Worm (Caenorhabditis elegans) whole organism, L2 larva: ENCODE measurements around the gene F55B11.7.

Experiments used
- ZK546.5 ChIP-seq: sonication (generic microtip); optimal IDR thresholded peaks from 2 replicates; lab custom pipeline; 2017; ENCODE audit warnings: missing biosample characterization, missing genetic modification characterization
- ama-1 ChIP-seq: fragments of 150-350 bp; optimal IDR thresholded peaks from 2 replicates; lab custom pipeline; 2018; ENCODE audit warnings: inconsistent platforms
- ceh-16 ChIP-seq: fragments of 150-350 bp; optimal IDR thresholded peaks from 2 replicates; lab custom pipeline; 2014; ENCODE audit warnings: missing biosample characterization, missing genetic modification characterization
- ceh-82 ChIP-seq: fragments of 150-350 bp; optimal IDR thresholded peaks from 2 replicates; lab custom pipeline; 2014; ENCODE audit warnings: missing biosample characterization, missing genetic modification characterization
- dmd-4 ChIP-seq: sonication (generic microtip); optimal IDR thresholded peaks from 2 replicates; lab custom pipeline; 2017; ENCODE audit warnings: missing biosample characterization, missing genetic modification characterization
- egl-27 ChIP-seq: sonication (generic microtip); optimal IDR thresholded peaks from 3 replicates; lab custom pipeline; 2017; ENCODE audit warnings: missing biosample characterization, missing genetic modification reagents, missing genetic modification characterization
- lsy-2 ChIP-seq, 2 experiments: fragments of 150-350 bp in 1 of 2; sonication (generic microtip) in 1 of 2; optimal IDR thresholded peaks; 2 replicates each; lab custom pipeline; 2014 to 2017; ENCODE audit warnings: missing biosample characterization in 2 of 2, missing genetic modification characterization in 2 of 2
- nhr-77 ChIP-seq: fragments of 150-350 bp; optimal IDR thresholded peaks from 2 replicates; lab custom pipeline; 2014; ENCODE audit warnings: missing biosample characterization, missing genetic modification characterization
- snpc-4 ChIP-seq: fragments of 150-350 bp; optimal IDR thresholded peaks from 2 replicates; lab custom pipeline; 2014; ENCODE audit warnings: missing biosample characterization, missing genetic modification characterization
- unc-39 ChIP-seq: fragments of 150-350 bp; optimal IDR thresholded peaks from 2 replicates; lab custom pipeline; 2014; ENCODE audit warnings: missing biosample characterization, missing genetic modification characterization

DNA sequence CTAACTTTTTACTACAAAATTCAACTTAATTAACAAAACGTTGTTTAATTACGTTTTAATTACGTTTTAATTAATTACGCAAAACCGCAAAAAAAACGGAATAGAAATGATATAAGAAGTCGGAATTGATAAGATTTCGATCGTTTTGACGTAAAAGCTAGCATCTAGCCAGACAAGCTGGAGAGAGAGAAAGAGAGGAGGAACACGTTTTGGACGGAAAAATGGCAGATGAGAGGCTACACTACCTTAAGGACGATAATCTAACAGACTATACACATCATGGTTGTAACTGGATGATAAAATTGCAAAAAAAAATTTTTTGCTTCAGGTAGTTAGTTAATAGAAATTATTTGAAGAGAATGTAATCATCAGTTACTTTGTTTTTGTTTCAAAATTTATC is 37.6 kb downstream of the F55B11.7 start:
- TF ChIP-seq ceh-16 (tag; lab: Kevin White, UChicago) (no peak), nhr-77 (no peak), dmd-4 (no peak), snpc-4 (tag; lab: Kevin White, UChicago) (no peak), egl-27 (tag; lab: Kevin White, UChicago) (no peak), ZK546.5 (tag; lab: Kevin White, UChicago) (no peak), ama-1 (lab: Kevin White, UChicago) (no peak), lsy-2 (tag; optimal IDR thresholded peaks at IDR 0.05; lab: Kevin White, UChicago) (no peak), unc-39 (tag; lab: Kevin White, UChicago) (no peak), ceh-82 (no peak)
